Fruit fly (Drosophila melanogaster): ENCODE measurements around the gene wg.

wg gene

dm6 chr2L:7334183-7334582 lies 27.2 kb downstream of the wg start:
- peak; percentile 7 for TF ChIP-seq h (GFP tag; optimal IDR thresholded peaks at IDR 0.05)
- TF ChIP-seq Hr83 (GFP tag; optimal IDR thresholded peaks at IDR 0.05; ENCODE audit: poor library complexity, severe bottlenecking) = no peak
- no peak for TF ChIP-seq Jra (GFP tag; optimal IDR thresholded peaks at IDR 0.05)
- TF ChIP-seq sv (GFP tag; optimal IDR thresholded peaks at IDR 0.05) = no peak
- TF ChIP-seq sage (GFP tag; optimal IDR thresholded peaks at IDR 0.05) = no peak
- peak; percentile 16 for TF ChIP-seq Hnf4 (GFP tag; optimal IDR thresholded peaks at IDR 0.05)
- TF ChIP-seq dsf (GFP tag; optimal IDR thresholded peaks at IDR 0.05; ENCODE audit: borderline replicate concordance) = no peak
- TF ChIP-seq fru (GFP tag; optimal IDR thresholded peaks at IDR 0.05) = peak; percentile 40
- TF ChIP-seq foxo (GFP tag; optimal IDR thresholded peaks at IDR 0.05) = peak in 1 of 2 experiments; percentile 9
- TF ChIP-seq ey (GFP tag; optimal IDR thresholded peaks at IDR 0.05) = no peak
- TF ChIP-seq Dfd (GFP tag; optimal IDR thresholded peaks at IDR 0.05) = no peak
- no peak for TF ChIP-seq GATAd (GFP tag; optimal IDR thresholded peaks at IDR 0.05)
- TF ChIP-seq CrebA (GFP tag; optimal IDR thresholded peaks at IDR 0.05; ENCODE audit: borderline replicate concordance) = peak; percentile 32
- no peak for TF ChIP-seq rgr (GFP tag; optimal IDR thresholded peaks at IDR 0.05)
- TF ChIP-seq Sp1 (GFP tag; optimal IDR thresholded peaks at IDR 0.05) = peak; percentile 1
- peak; percentile 15 for TF ChIP-seq Dif (GFP tag; optimal IDR thresholded peaks at IDR 0.05; ENCODE audit: partially characterized antibody)
- TF ChIP-seq usp (GFP tag; optimal IDR thresholded peaks at IDR 0.05) = no peak
- no peak for TF ChIP-seq dmrt93B (GFP tag; optimal IDR thresholded peaks at IDR 0.05)
- TF ChIP-seq Myc (optimal IDR thresholded peaks at IDR 0.05) = no peak
- TF ChIP-seq Rel (GFP tag; optimal IDR thresholded peaks at IDR 0.05) = peak; percentile 83
- TF ChIP-seq Rel (tag; optimal IDR thresholded peaks at IDR 0.05) = no peak
- TF ChIP-seq psq (GFP tag; optimal IDR thresholded peaks at IDR 0.05) = peak; percentile 74
- peak; percentile 19 for TF ChIP-seq woc (GFP tag; optimal IDR thresholded peaks at IDR 0.05)
- peak; percentile 7 for TF ChIP-seq brk (GFP tag; optimal IDR thresholded peaks at IDR 0.05)

- no peak for TF ChIP-seq pan (optimal IDR thresholded peaks at IDR 0.05)
- no peak for TF ChIP-seq lola (GFP tag; optimal IDR thresholded peaks at IDR 0.05)
- TF ChIP-seq dmrt93B (GFP tag; optimal IDR thresholded peaks at IDR 0.05) = peak; percentile 18
- no peak for TF ChIP-seq Myc (optimal IDR thresholded peaks at IDR 0.05)
- peak; percentile 38 for TF ChIP-seq Hr83 (GFP tag; optimal IDR thresholded peaks at IDR 0.05; ENCODE audit: poor library complexity, severe bottlenecking)
Observed at dm6 chr2L:7339392-7340014, 32.5 kb downstream of the wg start.

dm6 chr2L:7340139-7340538 lies 33.2 kb downstream of the wg start:
- TF ChIP-seq N (GFP tag; optimal IDR thresholded peaks at IDR 0.05) (no peak), ey (GFP tag; optimal IDR thresholded peaks at IDR 0.05) (no peak), CrebA (GFP tag; optimal IDR thresholded peaks at IDR 0.05; ENCODE audit: borderline replicate concordance) (no peak), Rel (GFP tag; optimal IDR thresholded peaks at IDR 0.05) (no peak), Rel (tag; optimal IDR thresholded peaks at IDR 0.05) (no peak), dmrt93B (GFP tag; optimal IDR thresholded peaks at IDR 0.05) (no peak), pan (optimal IDR thresholded peaks at IDR 0.05) (no peak), Dif (GFP tag; optimal IDR thresholded peaks at IDR 0.05; ENCODE audit: partially characterized antibody) (no peak), Dfd (GFP tag; optimal IDR thresholded peaks at IDR 0.05) (no peak), tai (GFP tag; optimal IDR thresholded peaks at IDR 0.05) (no peak), dsf (GFP tag; optimal IDR thresholded peaks at IDR 0.05; ENCODE audit: borderline replicate concordance) (no peak)

dm6 chr2L:7352775-7353187 lies 45.8 kb downstream of the wg start:
- no peak for TF ChIP-seq tai (GFP tag; optimal IDR thresholded peaks at IDR 0.05)

dm6 chr2L:7358008-7358582 lies 51.1 kb downstream of the wg start:
- TF ChIP-seq lola (GFP tag; optimal IDR thresholded peaks at IDR 0.05) = no peak
- peak; percentile 81 for TF ChIP-seq tai (GFP tag; optimal IDR thresholded peaks at IDR 0.05)
- TF ChIP-seq sv (GFP tag; optimal IDR thresholded peaks at IDR 0.05) = no peak
- TF ChIP-seq Rel (GFP tag; optimal IDR thresholded peaks at IDR 0.05) = peak; percentile 84
- peak; percentile 80 for TF ChIP-seq Rel (tag; optimal IDR thresholded peaks at IDR 0.05)
- no peak for TF ChIP-seq Myc (optimal IDR thresholded peaks at IDR 0.05)
- no peak for TF ChIP-seq Dfd (GFP tag; optimal IDR thresholded peaks at IDR 0.05)
- no peak for TF ChIP-seq jim (GFP tag; optimal IDR thresholded peaks at IDR 0.05)
- no peak for TF ChIP-seq Hr78 (GFP tag; optimal IDR thresholded peaks at IDR 0.05)
- peak; percentile 92 for TF ChIP-seq rgr (GFP tag; optimal IDR thresholded peaks at IDR 0.05)
- peak; percentile 94 for TF ChIP-seq br (GFP tag; optimal IDR thresholded peaks at IDR 0.05)
- TF ChIP-seq CG9705 (GFP tag; optimal IDR thresholded peaks at IDR 0.05) = peak; percentile 86
- no peak for TF ChIP-seq Vsx2 (GFP tag; optimal IDR thresholded peaks at IDR 0.05; ENCODE audit: partially characterized antibody)
- TF ChIP-seq ey (GFP tag; optimal IDR thresholded peaks at IDR 0.05) = peak; percentile 93
- TF ChIP-seq Sp1 (GFP tag; optimal IDR thresholded peaks at IDR 0.05) = peak; percentile 89
- no peak for TF ChIP-seq N (GFP tag; optimal IDR thresholded peaks at IDR 0.05)
- TF ChIP-seq dl (GFP tag; optimal IDR thresholded peaks at IDR 0.05; ENCODE audit: insufficient read depth in 1 of 2, partially characterized antibody in 2 of 2) = no peak
- TF ChIP-seq fru (GFP tag; optimal IDR thresholded peaks at IDR 0.05) = peak; percentile 95
- peak; percentile 90 for TF ChIP-seq woc (GFP tag; optimal IDR thresholded peaks at IDR 0.05)
- TF ChIP-seq Abd-B (GFP tag; optimal IDR thresholded peaks at IDR 0.05) = no peak
- peak; percentile 96 for TF ChIP-seq h (GFP tag; optimal IDR thresholded peaks at IDR 0.05)
- TF ChIP-seq pan (optimal IDR thresholded peaks at IDR 0.05) = no peak
- TF ChIP-seq dsf (GFP tag; optimal IDR thresholded peaks at IDR 0.05; ENCODE audit: borderline replicate concordance) = peak; percentile 42
- no peak for TF ChIP-seq Mio (GFP tag; optimal IDR thresholded peaks at IDR 0.05)
- no peak for TF ChIP-seq GATAd (GFP tag; optimal IDR thresholded peaks at IDR 0.05)
- peak; percentile 76 for TF ChIP-seq dmrt93B (GFP tag; optimal IDR thresholded peaks at IDR 0.05)
- TF ChIP-seq Hr83 (GFP tag; optimal IDR thresholded peaks at IDR 0.05; ENCODE audit: poor library complexity, severe bottlenecking) = peak; percentile 7
- TF ChIP-seq OdsH (GFP tag; optimal IDR thresholded peaks at IDR 0.05) = peak; percentile 90

Data from whole organism, wandering third instar larva.